Fruit fly (Drosophila melanogaster) whole organism, embryonic: ENCODE measurements around the gene CG32023.

Source experiments
- CrebB ChIP-seq: fragments of 200-800 bp; sonication (Bioruptor generic); optimal IDR thresholded peaks from 3 replicates; lab custom pipeline; 2018; ENCODE audit warnings: missing biosample characterization, mild to moderate bottlenecking, missing genetic modification characterization
- Fer1 ChIP-seq: fragments of 200-800 bp; sonication (Bioruptor generic); optimal IDR thresholded peaks from 2 replicates; lab custom pipeline; 2017; ENCODE audit warnings: missing biosample characterization, mild to moderate bottlenecking, missing genetic modification characterization
- GATAe ChIP-seq: fragments of 200-800 bp; sonication (Bioruptor generic); conservative IDR thresholded peaks from 2 replicates; pipeline ENCODE4 v1.3.6; 2022; ENCODE audit warnings: missing biosample characterization, missing genetic modification characterization
- PHDP ChIP-seq: fragments of 200-800 bp; sonication (Bioruptor generic); optimal IDR thresholded peaks from 3 replicates; lab custom pipeline; 2018; ENCODE audit warnings: missing biosample characterization, mild to moderate bottlenecking, missing genetic modification characterization, moderate library complexity
- ab ChIP-seq: fragments of 200-800 bp; sonication (Bioruptor generic); optimal IDR thresholded peaks from 2 replicates; lab custom pipeline; 2016; ENCODE audit warnings: missing biosample characterization, missing genetic modification characterization
- ash1 ChIP-seq: fragments of 200-800 bp; sonication (Bioruptor generic); optimal IDR thresholded peaks from 2 replicates; lab custom pipeline; 2018; ENCODE audit warnings: missing biosample characterization, mild to moderate bottlenecking, missing genetic modification characterization
- eyg ChIP-seq: fragments of 200-800 bp; sonication (Bioruptor generic); optimal IDR thresholded peaks from 3 replicates; lab custom pipeline; 2016; ENCODE audit warnings: missing biosample characterization, missing genetic modification characterization
- jigr1 ChIP-seq: fragments of 200-800 bp; sonication (Bioruptor generic); IDR thresholded peaks from 3 replicates; pipeline ENCODE4 v1.3.6; 2022; ENCODE audit warnings: missing biosample characterization, missing genetic modification characterization
- run ChIP-seq: fragments of 200-800 bp; sonication (Bioruptor generic); optimal IDR thresholded peaks from 3 replicates; lab custom pipeline; 2018; ENCODE audit warnings: missing biosample characterization, mild to moderate bottlenecking, missing genetic modification characterization
- sug ChIP-seq: fragments of 200-800 bp; optimal IDR thresholded peaks from 2 replicates; lab custom pipeline; 2019; ENCODE audit warnings: missing biosample characterization, mild to moderate bottlenecking, missing genetic modification characterization, moderate library complexity
- tio ChIP-seq: fragments of 200-800 bp; sonication (Bioruptor generic); optimal IDR thresholded peaks from 2 replicates; lab custom pipeline; 2017; ENCODE audit warnings: missing biosample characterization, missing genetic modification characterization, inconsistent platforms
- zen2 ChIP-seq: fragments of 200-800 bp; sonication (Bioruptor generic); IDR thresholded peaks from 3 replicates; pipeline ENCODE4 v1.3.6; 2022; ENCODE audit warnings: missing biosample characterization, missing genetic modification characterization; ENCODE audit not compliant: partially characterized antibody
- zfh2 ChIP-seq: fragments of 200-800 bp; sonication (Bioruptor generic); optimal IDR thresholded peaks from 2 replicates; lab custom pipeline; 2016; ENCODE audit warnings: missing biosample characterization, missing genetic modification characterization

DNA sequence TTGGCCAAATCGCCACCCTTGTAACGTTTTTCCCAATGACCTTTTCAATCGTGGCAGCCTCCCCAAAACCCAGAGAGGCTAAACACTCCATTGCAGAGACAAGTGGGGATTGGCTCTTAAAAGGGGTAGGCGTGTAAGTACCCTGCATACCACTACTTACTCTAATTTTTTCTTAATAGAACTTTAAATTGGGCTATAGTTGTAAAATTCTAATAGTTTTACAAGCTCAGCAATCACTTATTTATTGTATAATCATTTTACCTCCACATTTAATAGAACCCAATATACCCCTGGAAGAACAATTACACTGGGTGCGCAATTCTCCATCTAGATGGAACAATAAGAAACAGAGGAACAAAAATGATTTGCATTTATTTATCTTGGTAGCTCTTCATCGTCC, 37.8 kb upstream of the CG32023 start:
- TF ChIP-seq jigr1 (GFP tag; lab: Robert Waterston, UW): peak; percentile 35; the same call in 1 of the 3 replicates
- TF ChIP-seq sug: peak; percentile 16
- peak; percentile 54 for TF ChIP-seq CrebB
- peak; percentile 10 for TF ChIP-seq eyg (GFP tag; lab: Kevin White, UChicago)
- TF ChIP-seq ash1 (GFP tag; lab: Kevin White, UChicago): no peak
- peak; percentile 44 for TF ChIP-seq run (tag; lab: Kevin White, UChicago)
- TF ChIP-seq PHDP: peak; percentile 80
- TF ChIP-seq ab (GFP tag; lab: Kevin White, UChicago): no peak
- peak; percentile 46 for TF ChIP-seq zfh2
- TF ChIP-seq Fer1: peak; percentile 81
- no peak for TF ChIP-seq zen2 (GFP tag; lab: Robert Waterston, UW)
- peak; percentile 59 for TF ChIP-seq tio (GFP tag; lab: Kevin White, UChicago)
- TF ChIP-seq GATAe: no peak
